Fruit fly (Drosophila melanogaster) whole organism, embryonic: ENCODE data around the gene Nepl21.

Source experiments
- Adf1 ChIP-seq: fragments of 200-800 bp; sonication (Bioruptor generic); IDR thresholded peaks from 2 replicates; pipeline ENCODE4 v1.3.6; 2022; ENCODE audit warnings: missing biosample characterization, missing genetic modification characterization
- Atf6 ChIP-seq: fragments of 200-800 bp; sonication (Bioruptor generic); IDR thresholded peaks from 2 replicates; pipeline ENCODE4 v1.3.6; 2022; ENCODE audit warnings: missing biosample characterization, missing genetic modification characterization
- Bgb ChIP-seq: fragments of 200-800 bp; sonication (Bioruptor generic); IDR thresholded peaks from 2 replicates; pipeline ENCODE4 v1.3.6; 2022; ENCODE audit warnings: missing biosample characterization, missing genetic modification characterization; ENCODE audit not compliant: partially characterized antibody
- CG10543 ChIP-seq: fragments of 200-800 bp; sonication (Bioruptor generic); optimal IDR thresholded peaks from 3 replicates; lab custom pipeline; 2017; ENCODE audit warnings: missing biosample characterization, mild to moderate bottlenecking, missing genetic modification characterization, moderate library complexity
- CG10959 ChIP-seq: fragments of 200-800 bp; sonication (Bioruptor generic); IDR thresholded peaks from 2 replicates; pipeline ENCODE4 v1.3.6; 2022; ENCODE audit warnings: missing biosample characterization, missing genetic modification characterization
- CG11093 ChIP-seq: fragments of 200-800 bp; sonication (Bioruptor generic); IDR thresholded peaks from 3 replicates; pipeline ENCODE4 v1.3.6; 2022; ENCODE audit warnings: missing biosample characterization, missing genetic modification characterization
- CG11247 ChIP-seq: fragments of 200-800 bp; sonication (Bioruptor generic); IDR thresholded peaks from 2 replicates; pipeline ENCODE4 v1.3.6; 2022; ENCODE audit warnings: missing biosample characterization, missing genetic modification characterization
- CG11504 ChIP-seq: fragments of 200-800 bp; sonication (Bioruptor generic); optimal IDR thresholded peaks from 3 replicates; lab custom pipeline; 2019; ENCODE audit warnings: missing biosample characterization, mild to moderate bottlenecking, missing genetic modification characterization, moderate library complexity
- CG12769 ChIP-seq: fragments of 200-800 bp; sonication (Bioruptor generic); optimal IDR thresholded peaks from 2 replicates; lab custom pipeline; 2019; ENCODE audit warnings: missing biosample characterization, mild to moderate bottlenecking, missing genetic modification characterization, moderate library complexity
- CG13287 ChIP-seq: fragments of 200-800 bp; sonication (Bioruptor generic); IDR thresholded peaks from 2 replicates; pipeline ENCODE4 v1.3.6; 2022; ENCODE audit warnings: missing biosample characterization, missing genetic modification characterization; ENCODE audit not compliant: partially characterized antibody
- CG13624 ChIP-seq: fragments of 200-800 bp; sonication (Bioruptor generic); optimal IDR thresholded peaks from 2 replicates; lab custom pipeline; 2016; ENCODE audit warnings: missing biosample characterization, missing genetic modification characterization
- CG14667 ChIP-seq: fragments of 200-800 bp; sonication (Bioruptor generic); IDR thresholded peaks from 2 replicates; pipeline ENCODE4 v1.3.6; 2022; ENCODE audit warnings: missing biosample characterization, missing genetic modification characterization
- CG14860 ChIP-seq: fragments of 200-800 bp; sonication (Bioruptor generic); IDR thresholded peaks from 3 replicates; pipeline ENCODE4 v1.3.6; 2022; ENCODE audit warnings: missing biosample characterization, missing genetic modification characterization; ENCODE audit not compliant: partially characterized antibody
- CG1529 ChIP-seq: fragments of 200-800 bp; sonication (Bioruptor generic); optimal IDR thresholded peaks from 3 replicates; lab custom pipeline; 2018; ENCODE audit warnings: missing biosample characterization, missing genetic modification characterization
- CG2199 ChIP-seq: fragments of 200-800 bp; sonication (Bioruptor generic); IDR thresholded peaks from 3 replicates; pipeline ENCODE4 v1.3.6; 2022; ENCODE audit warnings: missing biosample characterization, missing genetic modification characterization
- CG3847 ChIP-seq: fragments of 200-800 bp; sonication (Bioruptor generic); IDR thresholded peaks from 2 replicates; pipeline ENCODE4 v1.3.6; 2022; ENCODE audit warnings: missing biosample characterization, missing genetic modification characterization
- CG4328 ChIP-seq: fragments of 200-800 bp; sonication (Bioruptor generic); optimal IDR thresholded peaks from 3 replicates; lab custom pipeline; 2017; ENCODE audit warnings: missing biosample characterization, missing genetic modification reagents, missing genetic modification characterization
- CG4360 ChIP-seq: fragments of 200-800 bp; sonication (Bioruptor generic); IDR thresholded peaks from 2 replicates; pipeline ENCODE4 v1.3.6; 2022; ENCODE audit warnings: missing biosample characterization, missing genetic modification characterization
- CG9932 ChIP-seq: fragments of 200-800 bp; sonication (Bioruptor generic); IDR thresholded peaks from 2 replicates; pipeline ENCODE4 v1.3.6; 2022; ENCODE audit warnings: missing biosample characterization, missing genetic modification characterization
- CkIIα-i1 ChIP-seq: fragments of 200-800 bp; sonication (Bioruptor generic); IDR thresholded peaks from 2 replicates; pipeline ENCODE4 v1.3.6; 2022; ENCODE audit warnings: missing biosample characterization, missing genetic modification characterization
- Dek ChIP-seq: fragments of 200-800 bp; sonication (Bioruptor generic); optimal IDR thresholded peaks from 3 replicates; lab custom pipeline; 2019; ENCODE audit warnings: missing biosample characterization, mild to moderate bottlenecking, missing genetic modification characterization, moderate library complexity
- Gsc ChIP-seq: fragments of 200-800 bp; sonication (Bioruptor generic); IDR thresholded peaks from 2 replicates; pipeline ENCODE4 v1.3.6; 2022; ENCODE audit warnings: missing biosample characterization, missing genetic modification characterization
- HLH4C ChIP-seq: fragments of 200-800 bp; sonication (Bioruptor generic); IDR thresholded peaks from 3 replicates; pipeline ENCODE4 v1.3.6; 2022; ENCODE audit warnings: missing biosample characterization, missing genetic modification characterization; ENCODE audit not compliant: partially characterized antibody
- Hey ChIP-seq: fragments of 200-800 bp; sonication (Bioruptor generic); optimal IDR thresholded peaks from 3 replicates; lab custom pipeline; 2018; ENCODE audit warnings: missing biosample characterization, mild to moderate bottlenecking, missing genetic modification characterization
- Lim3 ChIP-seq: fragments of 200-800 bp; sonication (Bioruptor generic); IDR thresholded peaks from 2 replicates; pipeline ENCODE4 v1.3.6; 2022; ENCODE audit warnings: missing biosample characterization, missing genetic modification characterization
- Med ChIP-seq: fragments of 200-800 bp; sonication (Bioruptor generic); peaks from one replicate; lab custom pipeline; 2016; ENCODE audit warnings: missing biosample characterization, missing genetic modification characterization, mild to moderate bottlenecking, inconsistent platforms, moderate library complexity
- Neu2 ChIP-seq: fragments of 200-800 bp; sonication (Bioruptor generic); optimal IDR thresholded peaks from 3 replicates; lab custom pipeline; 2016; ENCODE audit warnings: missing biosample characterization, missing genetic modification characterization, borderline replicate concordance
- Ptx1 ChIP-seq: fragments of 200-800 bp; sonication (Bioruptor generic); IDR thresholded peaks from 2 replicates; pipeline ENCODE4 v1.3.6; 2022; ENCODE audit warnings: missing biosample characterization, missing genetic modification characterization
- Rfx ChIP-seq: fragments of 200-800 bp; sonication (Bioruptor generic); IDR thresholded peaks from 2 replicates; pipeline ENCODE4 v1.3.6; 2022; ENCODE audit warnings: missing biosample characterization, missing genetic modification characterization
- Sox100B ChIP-seq: fragments of 200-800 bp; sonication (Bioruptor generic); optimal IDR thresholded peaks from 3 replicates; lab custom pipeline; 2018; ENCODE audit warnings: missing biosample characterization, mild to moderate bottlenecking, missing genetic modification characterization
- abd-A ChIP-seq: fragments of 200-800 bp; sonication (Bioruptor generic); optimal IDR thresholded peaks from 3 replicates; lab custom pipeline; 2019; ENCODE audit warnings: missing biosample characterization, mild to moderate bottlenecking, missing genetic modification characterization, moderate library complexity
- al ChIP-seq: fragments of 200-800 bp; sonication (Bioruptor generic); IDR thresholded peaks from 2 replicates; pipeline ENCODE4 v1.3.6; 2022; ENCODE audit warnings: missing biosample characterization, missing genetic modification characterization
- bbx ChIP-seq: fragments of 200-800 bp; sonication (Bioruptor generic); IDR thresholded peaks from 2 replicates; pipeline ENCODE4 v1.3.6; 2022; ENCODE audit warnings: missing biosample characterization, missing genetic modification characterization; ENCODE audit not compliant: partially characterized antibody
- crol ChIP-seq: fragments of 200-800 bp; sonication (Bioruptor generic); IDR thresholded peaks from 2 replicates; pipeline ENCODE4 v1.3.6; 2022; ENCODE audit warnings: missing biosample characterization, missing genetic modification characterization
- cwo ChIP-seq: fragments of 200-800 bp; sonication (Bioruptor generic); optimal IDR thresholded peaks from 3 replicates; lab custom pipeline; 2017; ENCODE audit warnings: missing biosample characterization, missing genetic modification characterization, mild to moderate bottlenecking, moderate library complexity, missing genetic modification reagents
- disco-r ChIP-seq: fragments of 200-800 bp; sonication (Bioruptor generic); optimal IDR thresholded peaks from 2 replicates; lab custom pipeline; 2016; ENCODE audit warnings: missing biosample characterization, missing genetic modification characterization
- dysf ChIP-seq: fragments of 200-800 bp; sonication (Bioruptor generic); IDR thresholded peaks from 3 replicates; pipeline ENCODE4 v1.3.6; 2022; ENCODE audit warnings: missing biosample characterization, missing genetic modification characterization
- hb ChIP-seq: fragments of 200-800 bp; sonication (Bioruptor generic); IDR thresholded peaks from 3 replicates; pipeline ENCODE4 v1.3.6; 2022; ENCODE audit warnings: missing biosample characterization, missing genetic modification characterization; ENCODE audit not compliant: partially characterized antibody
- kni ChIP-seq: fragments of 200-800 bp; sonication (Bioruptor generic); optimal IDR thresholded peaks from 3 replicates; lab custom pipeline; 2017; ENCODE audit warnings: mild to moderate bottlenecking, missing biosample characterization, missing genetic modification reagents, missing genetic modification characterization
- knrl ChIP-seq: fragments of 200-800 bp; sonication (Bioruptor generic); IDR thresholded peaks from 3 replicates; pipeline ENCODE4 v1.3.6; 2022; ENCODE audit warnings: missing biosample characterization, missing genetic modification characterization; ENCODE audit not compliant: partially characterized antibody
- mirr ChIP-seq: fragments of 200-800 bp; sonication (Bioruptor generic); optimal IDR thresholded peaks from 3 replicates; lab custom pipeline; 2018; ENCODE audit warnings: missing biosample characterization, mild to moderate bottlenecking, missing genetic modification characterization
- nerfin-1 ChIP-seq: fragments of 200-800 bp; sonication (Bioruptor generic); optimal IDR thresholded peaks from 3 replicates; lab custom pipeline; 2019; ENCODE audit warnings: missing biosample characterization, mild to moderate bottlenecking, missing genetic modification characterization, moderate library complexity
- pros ChIP-seq: fragments of 200-800 bp; sonication (Bioruptor generic); optimal IDR thresholded peaks from 3 replicates; lab custom pipeline; 2019; ENCODE audit warnings: missing biosample characterization, mild to moderate bottlenecking, missing genetic modification characterization, moderate library complexity
- rib ChIP-seq: fragments of 200-800 bp; sonication (Bioruptor generic); IDR thresholded peaks from 2 replicates; pipeline ENCODE4 v1.3.6; 2022; ENCODE audit warnings: missing biosample characterization, missing genetic modification characterization
- row ChIP-seq: fragments of 200-800 bp; sonication (Bioruptor generic); IDR thresholded peaks from 3 replicates; pipeline ENCODE4 v1.3.6; 2022; ENCODE audit warnings: missing biosample characterization, missing genetic modification characterization
- sr ChIP-seq: fragments of 200-800 bp; sonication (Bioruptor generic); IDR thresholded peaks from 3 replicates; pipeline ENCODE4 v1.3.6; 2022; ENCODE audit warnings: missing biosample characterization, missing genetic modification characterization
- ttk ChIP-seq: fragments of 200-800 bp; sonication (Bioruptor generic); IDR thresholded peaks from 2 replicates; pipeline ENCODE4 v2.1.2; 2022; ENCODE audit warnings: missing biosample characterization, missing genetic modification characterization
- vnd ChIP-seq: fragments of 200-800 bp; sonication (Bioruptor generic); IDR thresholded peaks from 3 replicates; pipeline ENCODE4 v1.3.6; 2022; ENCODE audit warnings: missing biosample characterization, missing genetic modification characterization; ENCODE audit not compliant: partially characterized antibody
- z ChIP-seq: fragments of 200-800 bp; sonication (Bioruptor generic); IDR thresholded peaks from 3 replicates; pipeline ENCODE4 v1.3.6; 2022; ENCODE audit warnings: missing biosample characterization, missing genetic modification characterization

Gene Nepl21

dm6 chr3R:28845981-28846380 lies 37.5 kb upstream of the Nepl21 start:
- TF ChIP-seq Dek (tag; lab: Kevin White, UChicago) (no peak), Hey (tag; lab: Kevin White, UChicago) (peak; percentile 95), Med (GFP tag; lab: Kevin White, UChicago) (peak; percentile 48), CG12769 (tag; lab: Kevin White, UChicago) (peak; percentile 30), kni (GFP tag; lab: Kevin White, UChicago) (peak; percentile 9), CG10543 (GFP tag; lab: Kevin White, UChicago) (peak; percentile 25), CG13287 (0 out of 2 replicates have a peak, but pooled peaks have one; percentile 6), CG9932 (peak; percentile 17; the same call in 1 of the 2 replicates), Rfx (GFP tag; lab: Robert Waterston, UW) (0 out of 2 replicates have a peak, but pooled peaks have one; percentile 17), vnd (GFP tag; lab: Robert Waterston, UW) (0 out of 3 replicates have a peak, but pooled peaks have one; percentile 29), Neu2 (GFP tag; lab: Kevin White, UChicago) (no peak), disco-r (GFP tag; lab: Kevin White, UChicago) (no peak), z (GFP tag; lab: Robert Waterston, UW) (0 out of 3 replicates have a peak, but pooled peaks have one; percentile 38), cwo (peak; percentile 93), CG3847 (GFP tag; lab: Robert Waterston, UW) (no peak), CG11504 (peak; percentile 19), Lim3 (GFP tag; lab: Robert Waterston, UW) (no peak), CG14860 (GFP tag; lab: Robert Waterston, UW) (0 out of 3 replicates have a peak, but pooled peaks have one; percentile 31), row (GFP tag; lab: Robert Waterston, UW) (0 out of 3 replicates have a peak, but pooled peaks have one; percentile 19), CG4328 (GFP tag; lab: Kevin White, UChicago) (no peak), Gsc (GFP tag; lab: Robert Waterston, UW) (no peak), Sox100B (GFP tag; lab: Kevin White, UChicago) (no peak), CG11093 (GFP tag; lab: Robert Waterston, UW) (no peak), al (GFP tag; lab: Robert Waterston, UW) (no peak), Bgb (GFP tag; lab: Robert Waterston, UW) (0 out of 2 replicates have a peak, but pooled peaks have one; percentile 19), sr (GFP tag; lab: Robert Waterston, UW) (peak; percentile 33; the same call in 1 of the 3 replicates), CkIIα-i1 (no peak), HLH4C (GFP tag; lab: Robert Waterston, UW) (0 out of 3 replicates have a peak, but pooled peaks have one; percentile 8), mirr (GFP tag; lab: Kevin White, UChicago) (peak; percentile 11), crol (peak; percentile 96), CG10959 (GFP tag; lab: Robert Waterston, UW) (no peak), rib (0 out of 2 replicates have a peak, but pooled peaks have one; percentile 28), CG2199 (0 out of 3 replicates have a peak, but pooled peaks have one; percentile 43), hb (GFP tag; lab: Robert Waterston, UW) (no peak), dysf (GFP tag; lab: Robert Waterston, UW) (0 out of 3 replicates have a peak, but pooled peaks have one; percentile 18), Adf1 (peak; percentile 12; the same call in 1 of the 2 replicates), nerfin-1 (tag; lab: Kevin White, UChicago) (peak; percentile 61), abd-A (peak; percentile 74), CG14667 (GFP tag; lab: Robert Waterston, UW) (no peak), ttk (0 out of 2 replicates have a peak, but pooled peaks have one; percentile 15), CG13624 (no peak), Atf6 (GFP tag; lab: Robert Waterston, UW) (0 out of 2 replicates have a peak, but pooled peaks have one; percentile 11), CG1529 (GFP tag; lab: Kevin White, UChicago) (no peak), knrl (0 out of 3 replicates have a peak, but pooled peaks have one; percentile 16), bbx (GFP tag; lab: Robert Waterston, UW) (peak; percentile 33; the same call in 1 of the 2 replicates), Ptx1 (GFP tag; lab: Robert Waterston, UW) (peak; percentile 19; the same call in 1 of the 2 replicates), pros (peak; percentile 54), CG4360 (GFP tag; lab: Robert Waterston, UW) (peak; percentile 61), CG11247 (GFP tag; lab: Robert Waterston, UW) (no peak)
